Worm (Caenorhabditis elegans) whole organism, L4 larva: Measurements from ENCODE around the gene C10C6.13.
A peak's percentile ranks its signal among the peaks of the same experiment; 100 is the strongest.

ENCODE experiments used
- F37D6.2 ChIP-seq: sonication (generic microtip); optimal IDR thresholded peaks from 2 replicates; lab custom pipeline; 2016; ENCODE audit warnings: mild to moderate bottlenecking, missing genetic modification characterization, missing compliant biosample characterization
- F49E8.2 ChIP-seq: sonication (generic microtip); optimal IDR thresholded peaks from 2 replicates; lab custom pipeline; 2016; ENCODE audit warnings: missing compliant biosample characterization, mild to moderate bottlenecking, missing genetic modification characterization, borderline replicate concordance
- R02D3.7 ChIP-seq: fragments of 150-350 bp; sonication (generic microtip); optimal IDR thresholded peaks from 3 replicates; lab custom pipeline; 2014; ENCODE audit warnings: missing biosample characterization, missing genetic modification characterization
- T20F7.1 ChIP-seq: fragments of 200-800 bp; sonication (Bioruptor generic); optimal IDR thresholded peaks from 2 replicates; lab custom pipeline; 2018; ENCODE audit warnings: mild to moderate bottlenecking, missing genetic modification characterization, missing compliant biosample characterization
- T26A8.4 ChIP-seq: fragments of 200-800 bp; sonication (Bioruptor generic); IDR thresholded peaks from 2 replicates; pipeline ENCODE4 v1.3.6; 2022; ENCODE audit warnings: missing genetic modification characterization, missing compliant biosample characterization
- Y105C5A.15 ChIP-seq: fragments of 200-800 bp; sonication (Bioruptor generic); IDR thresholded peaks from 2 replicates; pipeline ENCODE4 v1.3.6; 2022; ENCODE audit warnings: missing genetic modification characterization, missing compliant biosample characterization
- Y48G9A.11 ChIP-seq: fragments of 200-800 bp; sonication (Bioruptor generic); IDR thresholded peaks from 2 replicates; pipeline ENCODE4 v1.3.6; 2022; ENCODE audit warnings: missing genetic modification reagents, missing genetic modification characterization, missing compliant biosample characterization
- Y75B8A.6 ChIP-seq: fragments of 200-800 bp; sonication (Bioruptor generic); IDR thresholded peaks from 2 replicates; pipeline ENCODE4 v1.3.6; 2022; ENCODE audit warnings: missing genetic modification reagents, missing genetic modification characterization, missing compliant biosample characterization
- ZK337.2 ChIP-seq: fragments of 200-800 bp; sonication (Bioruptor generic); IDR thresholded peaks from 2 replicates; pipeline ENCODE4 v1.3.6; 2022; ENCODE audit warnings: missing genetic modification reagents, missing genetic modification characterization, missing compliant biosample characterization
- aha-1 ChIP-seq: fragments of 150-350 bp; peaks from one replicate; lab custom pipeline; 2014; ENCODE audit warnings: missing biosample characterization, missing genetic modification characterization
- arid-1 ChIP-seq: fragments of 200-800 bp; sonication (Bioruptor generic); conservative IDR thresholded peaks from 2 replicates; pipeline ENCODE4 v1.3.6; 2022; ENCODE audit warnings: missing genetic modification reagents, missing genetic modification characterization, missing compliant biosample characterization
- attf-4 ChIP-seq: sonication (generic microtip); optimal IDR thresholded peaks from 3 replicates; lab custom pipeline; 2017; ENCODE audit warnings: missing biosample characterization, missing genetic modification characterization
- ceh-44 ChIP-seq: fragments of 200-800 bp; sonication (Bioruptor generic); IDR thresholded peaks from 2 replicates; pipeline ENCODE4 v1.3.6; 2022; ENCODE audit warnings: missing genetic modification reagents, missing genetic modification characterization, missing compliant biosample characterization
- ceh-62 ChIP-seq: sonication (generic microtip); optimal IDR thresholded peaks from 2 replicates; lab custom pipeline; 2017; ENCODE audit warnings: missing biosample characterization, missing genetic modification characterization
- ctbp-1 ChIP-seq: fragments of 200-800 bp; sonication (Bioruptor generic); IDR thresholded peaks from 2 replicates; pipeline ENCODE4 v1.3.6; 2022; ENCODE audit warnings: missing genetic modification reagents, missing genetic modification characterization, missing compliant biosample characterization
- daf-12 ChIP-seq: fragments of 150-350 bp; optimal IDR thresholded peaks from 2 replicates; lab custom pipeline; 2014; ENCODE audit warnings: missing biosample characterization, missing genetic modification reagents, missing genetic modification characterization
- dmd-6 ChIP-seq: fragments of 200-800 bp; sonication (Bioruptor generic); IDR thresholded peaks from 2 replicates; pipeline ENCODE4 v1.3.6; 2022; ENCODE audit warnings: missing genetic modification reagents, missing genetic modification characterization, missing compliant biosample characterization
- dmd-8 ChIP-seq: fragments of 200-800 bp; sonication (Bioruptor generic); IDR thresholded peaks from 2 replicates; pipeline ENCODE4 v1.3.6; 2022; ENCODE audit warnings: missing genetic modification characterization, missing compliant biosample characterization
- dve-1 ChIP-seq: sonication (generic microtip); optimal IDR thresholded peaks from 2 replicates; lab custom pipeline; 2017; ENCODE audit warnings: antibody characterized with exemption, mild to moderate bottlenecking, missing genetic modification characterization, missing compliant biosample characterization; ENCODE audit not compliant: insufficient read depth
- egl-27 ChIP-seq: sonication (generic microtip); optimal IDR thresholded peaks from 3 replicates; lab custom pipeline; 2017; ENCODE audit warnings: missing biosample characterization, missing genetic modification reagents, missing genetic modification characterization
- egl-43 ChIP-seq: fragments of 200-800 bp; sonication (Bioruptor generic); IDR thresholded peaks from 2 replicates; pipeline ENCODE4 v1.3.6; 2022; ENCODE audit warnings: missing genetic modification reagents, missing genetic modification characterization, missing compliant biosample characterization
- fkh-10 ChIP-seq: fragments of 150-350 bp; optimal IDR thresholded peaks from 2 replicates; lab custom pipeline; 2014; ENCODE audit warnings: missing biosample characterization, missing genetic modification reagents, missing genetic modification characterization
- gei-8 ChIP-seq: fragments of 200-800 bp; sonication (Bioruptor generic); optimal IDR thresholded peaks from 2 replicates; lab custom pipeline; 2018; ENCODE audit warnings: mild to moderate bottlenecking, missing genetic modification characterization, missing compliant biosample characterization
- hif-1 ChIP-seq, 2 experiments: sonication (generic microtip); optimal IDR thresholded peaks; 2 replicates each; lab custom pipeline; 2016 to 2017; ENCODE audit warnings: missing compliant biosample characterization in 2 of 2, missing genetic modification characterization in 2 of 2, missing genetic modification reagents in 2 of 2, missing genotype in 2 of 2, mild to moderate bottlenecking in 1 of 2
- hlh-11 ChIP-seq: fragments of 200-800 bp; sonication (Bioruptor generic); optimal IDR thresholded peaks from 2 replicates; lab custom pipeline; 2018; ENCODE audit warnings: mild to moderate bottlenecking, missing genetic modification characterization, missing compliant biosample characterization
- hlh-30 ChIP-seq: sonication (generic microtip); optimal IDR thresholded peaks from 2 replicates; lab custom pipeline; 2017; ENCODE audit warnings: antibody characterized with exemption, mild to moderate bottlenecking, missing genetic modification characterization, missing compliant biosample characterization; ENCODE audit not compliant: insufficient read depth
- hmg-1.1 ChIP-seq: fragments of 200-800 bp; sonication (Bioruptor generic); IDR thresholded peaks from 2 replicates; pipeline ENCODE4 v1.3.6; 2022; ENCODE audit warnings: missing genetic modification reagents, missing genetic modification characterization, missing compliant biosample characterization
- lim-7 ChIP-seq: fragments of 200-800 bp; sonication (Bioruptor generic); IDR thresholded peaks from 2 replicates; pipeline ENCODE4 v1.3.6; 2022; ENCODE audit warnings: missing genetic modification characterization, missing compliant biosample characterization
- lin-15B ChIP-seq: fragments of 150-350 bp; sonication (generic microtip); optimal IDR thresholded peaks from 3 replicates; lab custom pipeline; 2014; ENCODE audit warnings: missing biosample characterization, missing genetic modification characterization
- lin-29 ChIP-seq: fragments of 200-800 bp; sonication (Bioruptor generic); IDR thresholded peaks from 2 replicates; pipeline ENCODE4 v1.3.6; 2022; ENCODE audit warnings: missing genetic modification reagents, missing genetic modification characterization, missing compliant biosample characterization
- lin-38 ChIP-seq: fragments of 200-800 bp; sonication (Bioruptor generic); IDR thresholded peaks from 2 replicates; pipeline ENCODE4 v1.3.6; 2022; ENCODE audit warnings: missing genetic modification reagents, missing genetic modification characterization, missing compliant biosample characterization
- lsy-2 ChIP-seq, 2 experiments: fragments of 150-350 bp in 1 of 2; sonication (generic microtip) in 1 of 2; optimal IDR thresholded peaks; 2 replicates each; lab custom pipeline; 2014 to 2017; ENCODE audit warnings: missing biosample characterization in 2 of 2, missing genetic modification characterization in 2 of 2
- mep-1 ChIP-seq: fragments of 150-350 bp; sonication (generic microtip); optimal IDR thresholded peaks from 3 replicates; lab custom pipeline; 2014; ENCODE audit warnings: missing biosample characterization, missing genetic modification characterization
- mes-2 ChIP-seq: sonication (generic microtip); optimal IDR thresholded peaks from 2 replicates; lab custom pipeline; 2016; ENCODE audit warnings: missing genotype, mild to moderate bottlenecking, missing genetic modification characterization, missing compliant biosample characterization; ENCODE audit not compliant: poor library complexity, severe bottlenecking
- mxl-3 ChIP-seq: fragments of 200-800 bp; sonication (Bioruptor generic); optimal IDR thresholded peaks from 2 replicates; lab custom pipeline; 2018; ENCODE audit warnings: mild to moderate bottlenecking, missing genetic modification characterization, missing compliant biosample characterization
- nhr-10 ChIP-seq: fragments of 150-350 bp; optimal IDR thresholded peaks from 2 replicates; lab custom pipeline; 2014; ENCODE audit warnings: missing biosample characterization, missing genetic modification characterization
- nhr-237 ChIP-seq: sonication (generic microtip); optimal IDR thresholded peaks from 2 replicates; lab custom pipeline; 2017; ENCODE audit warnings: missing biosample characterization, missing genetic modification characterization
- nhr-25 ChIP-seq: sonication (generic microtip); optimal IDR thresholded peaks from 2 replicates; lab custom pipeline; 2017; ENCODE audit warnings: missing genetic modification characterization, mild to moderate bottlenecking, missing compliant biosample characterization, antibody characterized with exemption, moderate library complexity, borderline replicate concordance; ENCODE audit not compliant: insufficient read depth
- nhr-42 ChIP-seq: fragments of 200-800 bp; sonication (Bioruptor generic); IDR thresholded peaks from 2 replicates; pipeline ENCODE4 v1.3.6; 2022; ENCODE audit warnings: missing genetic modification characterization, missing compliant biosample characterization
- nhr-77 ChIP-seq: fragments of 150-350 bp; optimal IDR thresholded peaks from 2 replicates; lab custom pipeline; 2014; ENCODE audit warnings: missing biosample characterization, missing genetic modification characterization
- pha-4 ChIP-seq, 2 experiments: fragments of 150-350 bp in 1 of 2; fragments of 200-800 bp in 1 of 2; sonication (Bioruptor generic) in 1 of 2; IDR thresholded peaks in 1 of 2; optimal IDR thresholded peaks in 1 of 2; 2 replicates each; pipeline versions ENCODE4 v1.3.6 to Lab custom; 2014 to 2022; ENCODE audit warnings: missing genetic modification characterization in 2 of 2, missing genetic modification reagents in 2 of 2, missing biosample characterization in 1 of 2, missing compliant biosample characterization in 1 of 2
- php-3 ChIP-seq: fragments of 200-800 bp; sonication (Bioruptor generic); IDR thresholded peaks from 2 replicates; pipeline ENCODE4 v1.3.6; 2022; ENCODE audit warnings: missing genetic modification reagents, missing genetic modification characterization, missing compliant biosample characterization
- saeg-2 ChIP-seq: fragments of 200-800 bp; sonication (Bioruptor generic); IDR thresholded peaks from 2 replicates; pipeline ENCODE4 v1.3.6; 2022; ENCODE audit warnings: missing genetic modification reagents, missing genetic modification characterization, missing compliant biosample characterization
- set-16 ChIP-seq: fragments of 200-800 bp; sonication (Bioruptor generic); IDR thresholded peaks from 2 replicates; pipeline ENCODE4 v1.3.6; 2022; ENCODE audit warnings: missing genetic modification reagents, missing genetic modification characterization, missing compliant biosample characterization
- snpc-4 ChIP-seq: fragments of 150-350 bp; optimal IDR thresholded peaks from 2 replicates; lab custom pipeline; 2014; ENCODE audit warnings: missing biosample characterization, missing genetic modification characterization
- vab-7 ChIP-seq: fragments of 200-800 bp; sonication (Bioruptor generic); IDR thresholded peaks from 2 replicates; pipeline ENCODE4 v1.3.6; 2022; ENCODE audit warnings: missing genetic modification reagents, missing genetic modification characterization, missing compliant biosample characterization
- zip-11 ChIP-seq: fragments of 200-800 bp; sonication (Bioruptor generic); IDR thresholded peaks from 2 replicates; pipeline ENCODE4 v1.3.6; 2022; ENCODE audit warnings: missing genetic modification characterization, missing compliant biosample characterization
- zip-2 ChIP-seq: fragments of 150-350 bp; optimal IDR thresholded peaks from 2 replicates; lab custom pipeline; 2014; ENCODE audit warnings: missing biosample characterization, missing genetic modification characterization
- ztf-7 ChIP-seq: fragments of 150-350 bp; optimal IDR thresholded peaks from 2 replicates; lab custom pipeline; 2014; ENCODE audit warnings: missing biosample characterization, missing genetic modification characterization

C10C6.13 gene

DNA sequence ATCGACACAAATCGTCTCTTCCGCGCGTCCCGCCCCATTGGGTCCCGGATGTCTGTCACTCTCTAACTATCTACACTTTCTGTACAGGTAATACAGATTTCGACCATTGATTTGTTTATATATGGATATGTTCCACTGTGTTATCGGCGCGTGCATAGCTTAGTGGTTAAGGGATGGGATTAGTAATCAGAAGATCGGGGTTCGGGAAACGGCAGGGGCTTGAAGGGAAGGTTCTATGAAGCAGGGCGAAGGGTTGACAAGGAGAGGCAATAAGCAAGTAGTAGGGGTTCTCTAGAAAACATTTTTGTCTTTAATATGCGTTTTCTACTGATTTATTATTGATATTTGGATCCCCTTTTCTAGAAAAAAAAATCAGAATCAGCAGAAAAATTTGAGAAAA, 27.8 kb upstream of the C10C6.13 start:
- TF ChIP-seq lin-38 (GFP tag; lab: Robert Waterston, UW) (peak; percentile 48), Y105C5A.15 (0 out of 2 replicates have a peak, but pooled peaks have one; percentile 42), Y48G9A.11 (0 out of 2 replicates have a peak, but pooled peaks have one; percentile 6)

DNA sequence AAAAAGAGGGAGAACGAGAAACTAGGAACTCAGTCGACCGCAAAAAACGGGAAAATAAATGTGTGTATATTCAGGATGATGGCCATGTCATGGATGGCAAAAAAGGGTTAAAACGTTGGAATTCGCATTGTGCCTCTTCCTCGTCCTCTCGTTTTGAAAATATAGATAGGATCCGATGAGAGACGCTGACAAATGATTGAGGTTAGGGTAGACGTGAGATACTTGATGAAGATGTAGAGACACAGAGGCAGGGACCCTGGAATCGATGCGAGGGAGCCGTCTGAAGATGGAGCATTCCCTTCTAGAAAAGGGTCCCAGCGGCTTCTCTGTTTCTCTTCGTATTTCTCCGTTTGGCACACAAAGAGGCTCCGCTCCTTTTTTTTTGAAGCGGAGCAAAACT, 25.4 kb upstream of the C10C6.13 start:
- TF ChIP-seq nhr-42 (no peak), F37D6.2 (tag; lab: Kevin White, UChicago) (peak; percentile 21), Y75B8A.6 (GFP tag; lab: Robert Waterston, UW) (no peak), snpc-4 (tag; lab: Kevin White, UChicago) (no peak), nhr-10 (tag; lab: Kevin White, UChicago) (no peak), arid-1 (no peak), ZK337.2 (GFP tag; lab: Robert Waterston, UW) (no peak), hmg-1.1 (GFP tag; lab: Robert Waterston, UW) (peak; percentile 48; the same call in 1 of the 2 replicates), lin-15B (tag; lab: Kevin White, UChicago) (no peak), lin-29 (GFP tag; lab: Robert Waterston, UW) (no peak), lim-7 (GFP tag; lab: Robert Waterston, UW) (no peak), php-3 (GFP tag; lab: Robert Waterston, UW) (no peak), hlh-11 (tag; lab: Kevin White, UChicago) (no peak), mep-1 (tag; lab: Kevin White, UChicago) (peak; percentile 40), egl-27 (no peak), nhr-77 (tag; lab: Kevin White, UChicago) (no peak), mxl-3 (GFP tag; lab: Kevin White, UChicago) (no peak), hlh-30 (tag; lab: Kevin White, UChicago) (no peak), nhr-25 (tag; lab: Kevin White, UChicago) (no peak), hif-1 (tag; optimal IDR thresholded peaks at IDR 0.05; lab: Kevin White, UChicago) (no peak), zip-11 (GFP tag; lab: Robert Waterston, UW) (no peak), ceh-62 (tag; lab: Kevin White, UChicago) (no peak), T20F7.1 (GFP tag; lab: Kevin White, UChicago) (no peak), aha-1 (tag; lab: Kevin White, UChicago) (no peak), egl-43 (GFP tag; lab: Robert Waterston, UW) (no peak), dmd-6 (GFP tag; lab: Robert Waterston, UW) (no peak), mes-2 (tag; lab: Kevin White, UChicago) (peak; percentile 18), vab-7 (no peak), dve-1 (tag; lab: Kevin White, UChicago) (no peak), ctbp-1 (GFP tag; lab: Robert Waterston, UW) (peak; percentile 62; the same call in 1 of the 2 replicates), ceh-44 (no peak), nhr-237 (tag; lab: Kevin White, UChicago) (no peak), pha-4 (GFP tag; IDR thresholded peaks at IDR 0.05; lab: Robert Waterston, UW) (no peak), pha-4 (tag; optimal IDR thresholded peaks at IDR 0.05; lab: Kevin White, UChicago) (no peak), attf-4 (tag; lab: Kevin White, UChicago) (no peak), F49E8.2 (no peak), zip-2 (tag; lab: Kevin White, UChicago) (no peak), daf-12 (tag; lab: Kevin White, UChicago) (no peak), T26A8.4 (GFP tag; lab: Robert Waterston, UW) (no peak), set-16 (GFP tag; lab: Robert Waterston, UW) (no peak), ztf-7 (tag; lab: Kevin White, UChicago) (no peak), dmd-8 (GFP tag; lab: Robert Waterston, UW) (no peak), lsy-2 (tag; optimal IDR thresholded peaks at IDR 0.05; lab: Kevin White, UChicago) (peak in 1 of 2 experiments; percentile 52), lin-38 (GFP tag; lab: Robert Waterston, UW) (no peak), R02D3.7 (tag; lab: Kevin White, UChicago) (no peak), gei-8 (no peak), fkh-10 (GFP tag; lab: Kevin White, UChicago) (no peak), saeg-2 (GFP tag; lab: Robert Waterston, UW) (no peak)
